Worm (Caenorhabditis elegans): Measurements from ENCODE around the gene R03E9.2.

DNA sequence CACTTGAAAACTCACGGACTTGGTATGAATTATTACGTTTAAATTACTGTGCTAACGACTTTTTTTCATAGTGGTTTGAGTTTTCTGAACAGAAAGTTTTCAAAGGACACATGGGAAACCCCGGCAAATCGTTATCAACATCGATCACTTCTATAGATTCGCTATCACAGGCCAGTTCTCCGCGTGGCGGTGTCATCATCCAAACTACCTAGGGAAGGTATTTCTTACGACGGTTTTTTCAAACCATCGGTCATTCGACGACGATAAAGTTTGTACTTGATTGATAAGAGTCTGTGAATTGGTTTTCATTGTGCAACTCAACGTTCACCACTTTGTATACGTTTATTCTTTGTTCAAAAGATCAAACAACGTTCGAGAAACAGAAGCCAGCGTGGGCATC, 11.4 kb upstream of the R03E9.2 start:
- no peak for TF ChIP-seq dao-5 (tag; optimal IDR thresholded peaks at IDR 0.05)
- peak; percentile 1 for TF ChIP-seq W03F9.2 (tag; optimal IDR thresholded peaks at IDR 0.05)
- TF ChIP-seq him-1 (tag; optimal IDR thresholded peaks at IDR 0.05): no peak

Data from whole organism, L4/young adult.